Worm (Caenorhabditis elegans): ENCODE results near the gene C17A2.7.

DNA sequence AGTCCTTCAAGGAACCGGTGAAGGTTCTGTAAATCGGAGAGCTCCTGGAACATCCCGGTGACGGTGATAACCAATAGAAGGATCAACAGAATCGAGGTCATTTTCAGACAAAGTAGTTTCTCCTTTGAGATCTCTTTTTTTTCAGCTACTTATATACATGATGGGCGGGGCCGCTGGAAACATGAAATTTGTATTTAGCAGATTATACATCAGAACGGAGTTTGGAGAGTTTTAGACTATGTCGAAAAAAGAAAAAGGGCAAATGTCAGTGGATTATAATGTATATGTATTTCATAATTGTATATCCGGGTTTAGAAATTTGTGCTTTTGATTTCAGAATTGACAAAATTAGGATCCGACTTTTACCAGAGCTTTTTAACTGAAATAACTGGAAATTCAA lies 40.0 kb downstream of the C17A2.7 start, which contains the start of gene ins-32:
- no peak for TF ChIP-seq lin-13 (GFP tag; optimal IDR thresholded peaks at IDR 0.05)
- TF ChIP-seq unc-39 (tag; optimal IDR thresholded peaks at IDR 0.05), result no peak
- no peak for TF ChIP-seq lsy-2 (tag; optimal IDR thresholded peaks at IDR 0.05)
- TF ChIP-seq ama-1 (optimal IDR thresholded peaks at IDR 0.05), result no peak

All from whole organism, L2 larva.